Fruit fly (Drosophila melanogaster) whole organism, embryonic: ENCODE measurements around the gene CG17930.

Experiments
- ATbp ChIP-seq: fragments of 200-800 bp; sonication (Bioruptor generic); optimal IDR thresholded peaks from 2 replicates; lab custom pipeline; 2017; ENCODE audit warnings: missing biosample characterization, mild to moderate bottlenecking, missing genetic modification characterization, missing genetic modification reagents
- Adf1 ChIP-seq: fragments of 200-800 bp; sonication (Bioruptor generic); IDR thresholded peaks from 2 replicates; pipeline ENCODE4 v1.3.6; 2022; ENCODE audit warnings: missing biosample characterization, missing genetic modification characterization
- B-H1 ChIP-seq: fragments of 200-800 bp; sonication (Bioruptor generic); IDR thresholded peaks from 3 replicates; pipeline ENCODE4 v1.3.6; 2022; ENCODE audit warnings: missing biosample characterization, missing genetic modification characterization
- CG11504 ChIP-seq: fragments of 200-800 bp; sonication (Bioruptor generic); optimal IDR thresholded peaks from 3 replicates; lab custom pipeline; 2019; ENCODE audit warnings: missing biosample characterization, mild to moderate bottlenecking, missing genetic modification characterization, moderate library complexity
- CG12236 ChIP-seq: fragments of 200-800 bp; sonication (Bioruptor generic); optimal IDR thresholded peaks from 2 replicates; lab custom pipeline; 2016; ENCODE audit warnings: missing biosample characterization, missing genetic modification characterization
- CG12299 ChIP-seq: fragments of 200-800 bp; sonication (Bioruptor generic); optimal IDR thresholded peaks from 2 replicates; lab custom pipeline; 2018; ENCODE audit warnings: missing biosample characterization, mild to moderate bottlenecking, missing genetic modification characterization
- CG12744 ChIP-seq: fragments of 200-800 bp; sonication (Bioruptor generic); optimal IDR thresholded peaks from 2 replicates; lab custom pipeline; 2016; ENCODE audit warnings: missing biosample characterization, missing genetic modification characterization
- CG13624 ChIP-seq: fragments of 200-800 bp; sonication (Bioruptor generic); optimal IDR thresholded peaks from 2 replicates; lab custom pipeline; 2016; ENCODE audit warnings: missing biosample characterization, missing genetic modification characterization
- CG16815 ChIP-seq: fragments of 200-800 bp; sonication (Bioruptor generic); optimal IDR thresholded peaks from 3 replicates; lab custom pipeline; 2017; ENCODE audit warnings: missing biosample characterization, mild to moderate bottlenecking, missing genetic modification characterization
- CG17568 ChIP-seq: fragments of 200-800 bp; sonication (Bioruptor generic); optimal IDR thresholded peaks from 2 replicates; lab custom pipeline; 2018; ENCODE audit warnings: missing biosample characterization, mild to moderate bottlenecking, missing genetic modification characterization, moderate library complexity
- CG1792 ChIP-seq: fragments of 200-800 bp; sonication (Bioruptor generic); optimal IDR thresholded peaks from 2 replicates; lab custom pipeline; 2016; ENCODE audit warnings: missing biosample characterization, missing genetic modification characterization
- CG31388 ChIP-seq: fragments of 200-800 bp; sonication (Bioruptor generic); optimal IDR thresholded peaks from 2 replicates; lab custom pipeline; 2016; ENCODE audit warnings: missing biosample characterization, missing genetic modification characterization
- CG32767 ChIP-seq: fragments of 200-800 bp; sonication (Bioruptor generic); IDR thresholded peaks from 2 replicates; pipeline ENCODE4 v1.3.6; 2022; ENCODE audit warnings: missing biosample characterization, missing genetic modification characterization
- CG3838 ChIP-seq: fragments of 200-800 bp; sonication (Bioruptor generic); optimal IDR thresholded peaks from 3 replicates; lab custom pipeline; 2016; ENCODE audit warnings: missing biosample characterization, missing genetic modification characterization
- CG4282 ChIP-seq: fragments of 200-800 bp; sonication (Bioruptor generic); optimal IDR thresholded peaks from 2 replicates; lab custom pipeline; 2016; ENCODE audit warnings: missing biosample characterization, missing genetic modification characterization
- CG4707 ChIP-seq: fragments of 200-800 bp; sonication (Bioruptor generic); optimal IDR thresholded peaks from 2 replicates; lab custom pipeline; 2018; ENCODE audit warnings: missing biosample characterization, mild to moderate bottlenecking, missing genetic modification characterization, moderate library complexity
- CG7271 ChIP-seq: fragments of 200-800 bp; sonication (Bioruptor generic); optimal IDR thresholded peaks from 2 replicates; lab custom pipeline; 2018; ENCODE audit warnings: missing biosample characterization, mild to moderate bottlenecking, missing genetic modification characterization, moderate library complexity
- CG7839 ChIP-seq: fragments of 200-800 bp; sonication (Bioruptor generic); optimal IDR thresholded peaks from 3 replicates; lab custom pipeline; 2018; ENCODE audit warnings: missing biosample characterization, mild to moderate bottlenecking, missing genetic modification characterization, moderate library complexity
- CG8290 ChIP-seq, 3 experiments: fragments of 200-800 bp; sonication (Bioruptor generic); optimal IDR thresholded peaks; 2 replicates each; lab custom pipeline; 2016 to 2019; ENCODE audit warnings: missing biosample characterization in 3 of 3, missing genetic modification characterization in 3 of 3, mild to moderate bottlenecking in 2 of 3, moderate library complexity in 1 of 3
- E2f2 ChIP-seq: fragments of 200-800 bp; sonication (Bioruptor generic); IDR thresholded peaks from 2 replicates; pipeline ENCODE4 v1.3.6; 2022; ENCODE audit warnings: missing biosample characterization, missing genetic modification characterization
- Ets97D ChIP-seq: fragments of 200-800 bp; sonication (Bioruptor generic); optimal IDR thresholded peaks from 3 replicates; lab custom pipeline; 2016; ENCODE audit warnings: missing biosample characterization, missing genetic modification characterization
- H2.0 ChIP-seq: fragments of 200-800 bp; sonication (Bioruptor generic); IDR thresholded peaks from 2 replicates; pipeline ENCODE4 v1.3.6; 2022; ENCODE audit warnings: missing biosample characterization, missing genetic modification characterization
- Hmx ChIP-seq: fragments of 200-800 bp; sonication (Bioruptor generic); optimal IDR thresholded peaks from 2 replicates; lab custom pipeline; 2016; ENCODE audit warnings: missing biosample characterization, missing genetic modification characterization
- Meics ChIP-seq: fragments of 200-800 bp; sonication (Bioruptor generic); optimal IDR thresholded peaks from 2 replicates; lab custom pipeline; 2017; ENCODE audit warnings: missing biosample characterization, mild to moderate bottlenecking, missing genetic modification characterization
- NFAT ChIP-seq: fragments of 200-800 bp; sonication (Bioruptor generic); IDR thresholded peaks from 2 replicates; pipeline ENCODE4 v1.3.6; 2022; ENCODE audit warnings: missing biosample characterization, missing genetic modification characterization
- Side ChIP-seq: fragments of 200-800 bp; sonication (Bioruptor generic); optimal IDR thresholded peaks from 2 replicates; lab custom pipeline; 2016; ENCODE audit warnings: missing biosample characterization, missing genetic modification characterization
- Trl ChIP-seq, 3 experiments: fragments of >200 bp in 2 of 3; fragments of 200-800 bp in 1 of 3; sonication (Bioruptor generic) in 1 of 3; optimal IDR thresholded peaks; 2 replicates in 1 of 3; 3 replicates in 2 of 3; lab custom pipeline; 2016 to 2017; ENCODE audit warnings: missing biosample characterization in 1 of 3, missing genetic modification characterization in 1 of 3
- Usf ChIP-seq: fragments of 200-800 bp; sonication (Bioruptor generic); optimal IDR thresholded peaks from 2 replicates; lab custom pipeline; 2017; ENCODE audit warnings: missing genotype, missing biosample characterization, missing genetic modification characterization
- ac ChIP-seq: fragments of 200-800 bp; sonication (Bioruptor generic); optimal IDR thresholded peaks from 3 replicates; lab custom pipeline; 2017; ENCODE audit warnings: missing biosample characterization, mild to moderate bottlenecking, missing genetic modification characterization
- bigmax ChIP-seq: fragments of 200-800 bp; sonication (Bioruptor generic); optimal IDR thresholded peaks from 2 replicates; lab custom pipeline; 2018; ENCODE audit warnings: missing biosample characterization, mild to moderate bottlenecking, missing genetic modification characterization
- bsh ChIP-seq, 2 experiments: fragments of 200-800 bp; sonication (Bioruptor generic); optimal IDR thresholded peaks; 2 replicates each; lab custom pipeline; 2017 to 2018; ENCODE audit warnings: mild to moderate bottlenecking in 2 of 2, missing biosample characterization in 2 of 2, missing genetic modification characterization in 2 of 2, moderate library complexity in 1 of 2
- chm ChIP-seq: fragments of 200-800 bp; sonication (Bioruptor generic); IDR thresholded peaks from 2 replicates; pipeline ENCODE4 v1.3.6; 2022; ENCODE audit warnings: missing biosample characterization, missing genetic modification characterization
- chn ChIP-seq: fragments of 200-800 bp; sonication (Bioruptor generic); optimal IDR thresholded peaks from 2 replicates; lab custom pipeline; 2016; ENCODE audit warnings: missing biosample characterization, missing genetic modification characterization
- da ChIP-seq: fragments of 200-800 bp; sonication (Bioruptor generic); optimal IDR thresholded peaks from 2 replicates; lab custom pipeline; 2016; ENCODE audit warnings: missing biosample characterization, missing genetic modification characterization
- danr ChIP-seq: fragments of 200-800 bp; sonication (Bioruptor generic); IDR thresholded peaks from 2 replicates; pipeline ENCODE4 v1.3.6; 2022; ENCODE audit warnings: missing biosample characterization, missing genetic modification characterization
- ems ChIP-seq: fragments of 200-800 bp; sonication (Bioruptor generic); optimal IDR thresholded peaks from 3 replicates; lab custom pipeline; 2016; ENCODE audit warnings: missing biosample characterization, missing genetic modification characterization
- hkb ChIP-seq, 2 experiments: fragments of 200-800 bp in 1 of 2; fragments of >200 bp in 1 of 2; sonication (Bioruptor generic) in 1 of 2; IDR thresholded peaks in 1 of 2; optimal IDR thresholded peaks in 1 of 2; 2 replicates each; pipeline versions ENCODE4 v1.3.6 to Lab custom; 2017 to 2022; ENCODE audit warnings: missing biosample characterization in 1 of 2, missing genetic modification characterization in 1 of 2
- ken ChIP-seq: fragments of 200-800 bp; sonication (Bioruptor generic); IDR thresholded peaks from 3 replicates; pipeline ENCODE4 v1.3.6; 2022; ENCODE audit warnings: missing biosample characterization, missing genetic modification characterization
- mam ChIP-seq: fragments of 200-800 bp; sonication (Bioruptor generic); optimal IDR thresholded peaks from 3 replicates; lab custom pipeline; 2016; ENCODE audit warnings: missing biosample characterization, missing genetic modification characterization
- mirr ChIP-seq: fragments of 200-800 bp; sonication (Bioruptor generic); optimal IDR thresholded peaks from 3 replicates; lab custom pipeline; 2018; ENCODE audit warnings: missing biosample characterization, mild to moderate bottlenecking, missing genetic modification characterization
- oc ChIP-seq: fragments of 200-800 bp; sonication (Bioruptor generic); optimal IDR thresholded peaks from 2 replicates; lab custom pipeline; 2018; ENCODE audit warnings: missing biosample characterization, mild to moderate bottlenecking, missing genetic modification characterization, moderate library complexity
- odd ChIP-seq: fragments of 200-800 bp; sonication (Bioruptor generic); optimal IDR thresholded peaks from 2 replicates; lab custom pipeline; 2017; ENCODE audit warnings: missing biosample characterization, mild to moderate bottlenecking, missing genetic modification characterization
- otp ChIP-seq: fragments of 200-800 bp; sonication (Bioruptor generic); IDR thresholded peaks from 3 replicates; pipeline ENCODE4, ENCODE4 v1.3.6; 2022; ENCODE audit warnings: missing biosample characterization, missing genetic modification characterization
- pita ChIP-seq: fragments of 200-800 bp; sonication (Bioruptor generic); optimal IDR thresholded peaks from 2 replicates; lab custom pipeline; 2017; ENCODE audit warnings: missing biosample characterization, mild to moderate bottlenecking, missing genetic modification characterization
- schlank ChIP-seq: fragments of 200-800 bp; sonication (Bioruptor generic); optimal IDR thresholded peaks from 2 replicates; lab custom pipeline; 2018; ENCODE audit warnings: missing biosample characterization, mild to moderate bottlenecking, missing genetic modification characterization
- scrt ChIP-seq: fragments of 200-800 bp; sonication (Bioruptor generic); optimal IDR thresholded peaks from 2 replicates; lab custom pipeline; 2018; ENCODE audit warnings: missing biosample characterization, mild to moderate bottlenecking, missing genetic modification characterization, moderate library complexity
- stc ChIP-seq: fragments of 200-800 bp; sonication (Bioruptor generic); IDR thresholded peaks from 2 replicates; pipeline ENCODE4 v1.3.6; 2022; ENCODE audit warnings: missing biosample characterization, missing genetic modification characterization
- unc-4 ChIP-seq: fragments of 200-800 bp; sonication (Bioruptor generic); IDR thresholded peaks from 2 replicates; pipeline ENCODE4 v1.3.6; 2022; ENCODE audit warnings: missing biosample characterization, missing genetic modification characterization; ENCODE audit not compliant: partially characterized antibody
- vnd ChIP-seq: fragments of 200-800 bp; sonication (Bioruptor generic); IDR thresholded peaks from 3 replicates; pipeline ENCODE4 v1.3.6; 2022; ENCODE audit warnings: missing biosample characterization, missing genetic modification characterization; ENCODE audit not compliant: partially characterized antibody
- z ChIP-seq: fragments of 200-800 bp; sonication (Bioruptor generic); IDR thresholded peaks from 3 replicates; pipeline ENCODE4 v1.3.6; 2022; ENCODE audit warnings: missing biosample characterization, missing genetic modification characterization

Gene CG17930

DNA sequence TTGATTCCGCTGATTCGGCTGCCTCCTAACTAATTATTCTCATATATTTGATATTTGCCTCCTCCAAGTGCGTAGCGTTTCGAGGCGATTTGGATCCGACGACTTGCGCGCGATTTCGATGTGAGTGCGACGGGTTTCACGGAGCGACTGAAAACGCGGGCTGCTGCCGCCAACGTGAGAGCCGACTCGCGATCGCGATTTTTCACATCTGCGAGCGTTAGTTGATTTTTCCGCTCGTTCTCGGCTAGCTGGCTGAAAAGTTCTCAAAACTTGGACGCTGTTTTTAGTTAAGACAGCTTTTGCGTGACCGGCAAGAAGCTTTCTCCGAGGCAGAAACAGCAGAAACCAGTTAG lies 29.2 kb downstream of the CG17930 start, which contains the start of gene CG10311 (continued):
- TF ChIP-seq B-H1 (no peak), schlank (no peak), CG11504 (tag; lab: Kevin White, UChicago) (no peak), Hmx (GFP tag; lab: Kevin White, UChicago) (no peak), CG31388 (GFP tag; lab: Kevin White, UChicago) (no peak), mirr (peak; percentile 8), H2.0 (GFP tag; lab: Robert Waterston, UW) (no peak), CG8290 (GFP tag; optimal IDR thresholded peaks at IDR 0.05; lab: Kevin White, UChicago) (no peak), CG8290 (tag; optimal IDR thresholded peaks at IDR 0.05; lab: Kevin White, UChicago) (peak in 1 of 2 experiments; percentile 50), CG12744 (GFP tag; lab: Kevin White, UChicago) (no peak), unc-4 (0 out of 2 replicates have a peak, but pooled peaks have one; percentile 24), da (GFP tag; lab: Kevin White, UChicago) (no peak), chn (no peak), danr (no peak), bsh (GFP tag; optimal IDR thresholded peaks at IDR 0.05; lab: Kevin White, UChicago) (no peak), oc (tag; lab: Kevin White, UChicago) (no peak), vnd (GFP tag; lab: Robert Waterston, UW) (no peak), bigmax (GFP tag; lab: Kevin White, UChicago) (no peak), CG3838 (GFP tag; lab: Kevin White, UChicago) (no peak), chm (GFP tag; lab: Robert Waterston, UW) (peak; percentile 31; the same call in 1 of the 2 replicates), pita (GFP tag; lab: Kevin White, UChicago) (no peak), scrt (GFP tag; lab: Kevin White, UChicago) (no peak), stc (no peak), Adf1 (GFP tag; lab: Robert Waterston, UW) (peak; percentile 53; the same call in 1 of the 2 replicates), CG1792 (no peak), CG12236 (GFP tag; lab: Kevin White, UChicago) (no peak), ac (no peak), CG7839 (tag; lab: Kevin White, UChicago) (no peak), E2f2 (no peak), mam (GFP tag; lab: Kevin White, UChicago) (no peak), CG4707 (no peak), Usf (GFP tag; lab: Kevin White, UChicago) (no peak), Side (GFP tag; lab: Kevin White, UChicago) (no peak), CG16815 (GFP tag; lab: Kevin White, UChicago) (no peak), CG12299 (tag; lab: Kevin White, UChicago) (no peak), CG32767 (GFP tag; lab: Robert Waterston, UW) (no peak), ems (GFP tag; lab: Kevin White, UChicago) (no peak), CG17568 (GFP tag; lab: Kevin White, UChicago) (no peak), Meics (peak; percentile 1), odd (GFP tag; lab: Kevin White, UChicago) (no peak), z (GFP tag; lab: Robert Waterston, UW) (no peak), CG7271 (tag; lab: Kevin White, UChicago) (no peak), ken (GFP tag; lab: Robert Waterston, UW) (no peak), NFAT (GFP tag; lab: Robert Waterston, UW) (peak; percentile 28; the same call in 1 of the 2 replicates), CG13624 (GFP tag; lab: Kevin White, UChicago) (peak; percentile 51), Trl (optimal IDR thresholded peaks at IDR 0.05; lab: Kevin White, UChicago) (peak in 1 of 2 experiments; percentile 46), Trl (GFP tag; optimal IDR thresholded peaks at IDR 0.05; lab: Kevin White, UChicago) (no peak), hkb (optimal IDR thresholded peaks at IDR 0.05; lab: Kevin White, UChicago) (no peak), hkb (GFP tag; IDR thresholded peaks at IDR 0.05; lab: Robert Waterston, UW) (no peak), Ets97D (GFP tag; lab: Kevin White, UChicago) (no peak), CG4282 (GFP tag; lab: Kevin White, UChicago) (no peak), otp (GFP tag; lab: Robert Waterston, UW) (no peak), ATbp (GFP tag; lab: Kevin White, UChicago) (no peak)
